Fruit fly (Drosophila melanogaster) whole organism: ENCODE measurements around the gene CG7231.

Source experiments
- CG8478 ChIP-seq: fragments of >200 bp; optimal IDR thresholded peaks from 2 replicates; lab custom pipeline; 2018; ENCODE audit warnings: inconsistent platforms
- psq ChIP-seq: fragments of >200 bp; optimal IDR thresholded peaks from 2 replicates; lab custom pipeline; 2017

- TF ChIP-seq psq (lab: Kevin White, UChicago) = no peak
- TF ChIP-seq CG8478 (lab: Kevin White, UChicago) = no peak
Measured at dm6 chr2L:7952351-7952750, 31.4 kb upstream of the CG7231 start.
